Fruit fly (Drosophila melanogaster) whole organism, wandering third instar larva: ENCODE results near the gene CG31928.

Experiments used
- Abd-B ChIP-seq: fragments of >200 bp; optimal IDR thresholded peaks from 2 replicates; lab custom pipeline; 2017; ENCODE audit warnings: missing biosample characterization, missing genetic modification characterization
- CG32264 ChIP-seq: fragments of 200-800 bp; sonication (Bioruptor generic); optimal IDR thresholded peaks from 2 replicates; lab custom pipeline; 2016; ENCODE audit warnings: missing biosample characterization, missing genetic modification characterization
- CG9705 ChIP-seq: fragments of 200-800 bp; sonication (Bioruptor generic); optimal IDR thresholded peaks from 2 replicates; lab custom pipeline; 2018; ENCODE audit warnings: missing biosample characterization, mild to moderate bottlenecking, missing genetic modification characterization
- CrebA ChIP-seq: fragments of 200-800 bp; sonication (Bioruptor generic); optimal IDR thresholded peaks from 2 replicates; lab custom pipeline; 2016; ENCODE audit warnings: missing biosample characterization, mild to moderate bottlenecking, missing genetic modification characterization, borderline replicate concordance
- Dfd ChIP-seq: fragments of >200 bp; optimal IDR thresholded peaks from 2 replicates; lab custom pipeline; 2017; ENCODE audit warnings: missing biosample characterization, missing genetic modification characterization
- GATAd ChIP-seq: sonication (Bioruptor generic); optimal IDR thresholded peaks from 2 replicates; lab custom pipeline; 2016; ENCODE audit warnings: missing biosample characterization, missing genetic modification characterization
- HLH106 ChIP-seq: fragments of 200-800 bp; optimal IDR thresholded peaks from 3 replicates; lab custom pipeline; 2019; ENCODE audit warnings: missing biosample characterization, mild to moderate bottlenecking, missing genetic modification characterization, moderate library complexity
- Hnf4 ChIP-seq: fragments of 200-800 bp; sonication (Bioruptor generic); optimal IDR thresholded peaks from 2 replicates; lab custom pipeline; 2016; ENCODE audit warnings: missing biosample characterization, mild to moderate bottlenecking, missing genetic modification characterization
- Hr78 ChIP-seq: fragments of >200 bp; optimal IDR thresholded peaks from 2 replicates; lab custom pipeline; 2017; ENCODE audit warnings: missing biosample characterization, missing genetic modification characterization
- Hr83 ChIP-seq: fragments of 200-300 bp; sonication (Bioruptor generic); optimal IDR thresholded peaks from 2 replicates; lab custom pipeline; 2016; ENCODE audit warnings: missing biosample characterization, mild to moderate bottlenecking, missing genetic modification characterization, moderate library complexity; ENCODE audit not compliant: poor library complexity, severe bottlenecking
- Jra ChIP-seq: sonication (Bioruptor generic); optimal IDR thresholded peaks from 2 replicates; lab custom pipeline; 2016; ENCODE audit warnings: missing biosample characterization, missing genetic modification characterization
- Myc ChIP-seq: fragments of >200 bp; optimal IDR thresholded peaks from 2 replicates; lab custom pipeline; 2017
- N ChIP-seq: fragments of >200 bp; optimal IDR thresholded peaks from 2 replicates; lab custom pipeline; 2018; ENCODE audit warnings: missing biosample characterization, missing external identifiers, missing genetic modification characterization
- OdsH ChIP-seq: fragments of 200-800 bp; sonication (Bioruptor generic); optimal IDR thresholded peaks from 2 replicates; lab custom pipeline; 2016; ENCODE audit warnings: missing biosample characterization, mild to moderate bottlenecking, missing genetic modification characterization
- Rel ChIP-seq, 2 experiments: fragments of 200-800 bp; sonication (Bioruptor generic) in 1 of 2; optimal IDR thresholded peaks; 2 replicates in 1 of 2; 3 replicates in 1 of 2; lab custom pipeline; 2016 to 2019; ENCODE audit warnings: mild to moderate bottlenecking in 2 of 2, missing biosample characterization in 2 of 2, missing genetic modification characterization in 2 of 2, moderate library complexity in 1 of 2
- Sp1 ChIP-seq: fragments of 200-800 bp; sonication (Bioruptor generic); optimal IDR thresholded peaks from 3 replicates; lab custom pipeline; 2019; ENCODE audit warnings: missing biosample characterization, mild to moderate bottlenecking, missing genetic modification characterization, moderate library complexity
- Vsx2 ChIP-seq: fragments of 200-300, 225-300 bp; sonication (Bioruptor generic); optimal IDR thresholded peaks from 2 replicates; lab custom pipeline; 2018; ENCODE audit warnings: missing biosample characterization, missing genetic modification characterization; ENCODE audit not compliant: partially characterized antibody
- brk ChIP-seq: fragments of 200-800 bp; sonication (Bioruptor generic); optimal IDR thresholded peaks from 2 replicates; lab custom pipeline; 2016; ENCODE audit warnings: missing biosample characterization, mild to moderate bottlenecking, missing genetic modification characterization
- dl ChIP-seq, 2 experiments: fragments of 175-275, 200-275 bp in 1 of 2; fragments of 200-275 bp in 1 of 2; sonication (Bioruptor generic); optimal IDR thresholded peaks; lab custom pipeline; 2018; ENCODE audit warnings: mild to moderate bottlenecking in 2 of 2, missing biosample characterization in 2 of 2, missing genetic modification characterization in 2 of 2, moderate library complexity in 2 of 2; ENCODE audit not compliant: partially characterized antibody in 2 of 2, insufficient read depth in 1 of 2
- dmrt93B ChIP-seq: fragments of 200-800 bp; sonication (Bioruptor generic); optimal IDR thresholded peaks from 2 replicates; lab custom pipeline; 2018; ENCODE audit warnings: missing biosample characterization, mild to moderate bottlenecking, missing genetic modification characterization
- dsf ChIP-seq: sonication (Bioruptor generic); optimal IDR thresholded peaks from 2 replicates; lab custom pipeline; 2016; ENCODE audit warnings: missing biosample characterization, missing genetic modification characterization, borderline replicate concordance
- foxo ChIP-seq, 2 experiments: fragments of 200-800 bp; sonication (Bioruptor generic); optimal IDR thresholded peaks; 2 replicates in 1 of 2; 3 replicates in 1 of 2; lab custom pipeline; 2016 to 2017; ENCODE audit warnings: missing biosample characterization in 2 of 2, missing genetic modification characterization in 2 of 2
- fru ChIP-seq: fragments of 200-800 bp; sonication (Bioruptor generic); optimal IDR thresholded peaks from 3 replicates; lab custom pipeline; 2016; ENCODE audit warnings: missing biosample characterization, mild to moderate bottlenecking, missing genetic modification characterization
- h ChIP-seq: fragments of 200-800 bp; sonication (Bioruptor generic); optimal IDR thresholded peaks from 3 replicates; lab custom pipeline; 2016; ENCODE audit warnings: missing biosample characterization, mild to moderate bottlenecking, missing genetic modification characterization
- jim ChIP-seq: fragments of 175-275, 200-325 bp; sonication (Bioruptor generic); optimal IDR thresholded peaks from 2 replicates; lab custom pipeline; 2016; ENCODE audit warnings: missing biosample characterization, mild to moderate bottlenecking, missing genetic modification characterization
- lola ChIP-seq: fragments of >200 bp; optimal IDR thresholded peaks from 2 replicates; lab custom pipeline; 2017; ENCODE audit warnings: missing biosample characterization, missing genetic modification characterization
- pan ChIP-seq: fragments of >200 bp; optimal IDR thresholded peaks from 2 replicates; lab custom pipeline; 2017
- psq ChIP-seq: fragments of 200-800 bp; sonication (Bioruptor generic); optimal IDR thresholded peaks from 3 replicates; lab custom pipeline; 2017; ENCODE audit warnings: missing biosample characterization, mild to moderate bottlenecking, missing genetic modification characterization, moderate library complexity
- rgr ChIP-seq: fragments of 200-800 bp; sonication (Bioruptor generic); optimal IDR thresholded peaks from 3 replicates; lab custom pipeline; 2016; ENCODE audit warnings: missing biosample characterization, mild to moderate bottlenecking, missing genetic modification characterization
- sage ChIP-seq: fragments of 200-800 bp; sonication (Bioruptor generic); optimal IDR thresholded peaks from 2 replicates; lab custom pipeline; 2016; ENCODE audit warnings: missing biosample characterization, mild to moderate bottlenecking, missing genetic modification characterization
- sv ChIP-seq: fragments of 200-800 bp; sonication (Bioruptor generic); optimal IDR thresholded peaks from 3 replicates; lab custom pipeline; 2016; ENCODE audit warnings: missing biosample characterization, missing genetic modification characterization
- tai ChIP-seq: sonication (Bioruptor generic); optimal IDR thresholded peaks from 2 replicates; lab custom pipeline; 2016; ENCODE audit warnings: missing biosample characterization, missing genetic modification characterization
- usp ChIP-seq: fragments of >200 bp; optimal IDR thresholded peaks from 2 replicates; lab custom pipeline; 2017; ENCODE audit warnings: missing biosample characterization, missing genetic modification characterization
- woc ChIP-seq: sonication (Bioruptor generic); optimal IDR thresholded peaks from 2 replicates; lab custom pipeline; 2016; ENCODE audit warnings: missing biosample characterization, mild to moderate bottlenecking, missing genetic modification characterization

The CG31928 gene

dm6 chr2L:1504288-1504687 lies 12.2 kb downstream of the CG31928 start:
- TF ChIP-seq sv (GFP tag; lab: Kevin White, UChicago) (no peak), Myc (peak; percentile 28)

- TF ChIP-seq woc = no peak
- TF ChIP-seq CG32264 (GFP tag; lab: Kevin White, UChicago) = no peak
- no peak for TF ChIP-seq dl (GFP tag; optimal IDR thresholded peaks at IDR 0.05; lab: Kevin White, UChicago; ENCODE audit: insufficient read depth in 1 of 2, partially characterized antibody in 2 of 2)
- no peak for TF ChIP-seq HLH106
- no peak for TF ChIP-seq Hr78
- no peak for TF ChIP-seq sage (GFP tag; lab: Kevin White, UChicago)
- TF ChIP-seq brk (GFP tag; lab: Kevin White, UChicago) = no peak
- TF ChIP-seq Hr83 (GFP tag; lab: Kevin White, UChicago) = no peak
- no peak for TF ChIP-seq Rel (GFP tag; optimal IDR thresholded peaks at IDR 0.05; lab: Kevin White, UChicago)
- TF ChIP-seq Rel (tag; optimal IDR thresholded peaks at IDR 0.05; lab: Kevin White, UChicago) = no peak
- no peak for TF ChIP-seq sv (GFP tag; lab: Kevin White, UChicago)
- TF ChIP-seq lola (GFP tag; lab: Kevin White, UChicago) = no peak
- no peak for TF ChIP-seq Sp1 (GFP tag; lab: Kevin White, UChicago)
These were observed 17.7 kb downstream of the CG31928 start for dm6 chr2L:1509748-1510147.

dm6 chr2L:1517378-1517777 lies 25.3 kb downstream of the CG31928 start, which contains the start of gene CG18132:
CG18132 (minus strand) TSS chr2L:1517478.
- TF ChIP-seq rgr (GFP tag; lab: Kevin White, UChicago) (no peak), psq (GFP tag; lab: Kevin White, UChicago) (no peak), Dfd (GFP tag; lab: Kevin White, UChicago) (no peak), fru (no peak), sv (GFP tag; lab: Kevin White, UChicago) (no peak), woc (no peak), foxo (GFP tag; optimal IDR thresholded peaks at IDR 0.05; lab: Kevin White, UChicago) (no peak), CG9705 (GFP tag; lab: Kevin White, UChicago) (no peak), Myc (no peak)

- TF ChIP-seq dsf (GFP tag; lab: Kevin White, UChicago) (no peak), Abd-B (GFP tag; lab: Kevin White, UChicago) (no peak), CG9705 (GFP tag; lab: Kevin White, UChicago) (no peak)
- TF ChIP-seq, all 38 proteins: peak for 0
These were observed 25.9 kb downstream of the CG31928 start, which contains the start of gene halo for dm6 chr2L:1518022-1518421. halo (minus strand) TSS chr2L:1518148.

dm6 chr2L:1520191-1520590 lies 28.1 kb downstream of the CG31928 start, which contains the start of gene Or22a:
Or22a (plus strand) TSS chr2L:1520491.
- TF ChIP-seq CG9705 (GFP tag; lab: Kevin White, UChicago) (no peak), psq (GFP tag; lab: Kevin White, UChicago) (no peak), Hr83 (GFP tag; lab: Kevin White, UChicago) (no peak), usp (GFP tag; lab: Kevin White, UChicago) (no peak), Rel (GFP tag; optimal IDR thresholded peaks at IDR 0.05; lab: Kevin White, UChicago) (no peak), Rel (tag; optimal IDR thresholded peaks at IDR 0.05; lab: Kevin White, UChicago) (no peak), rgr (GFP tag; lab: Kevin White, UChicago) (no peak), dmrt93B (GFP tag; lab: Kevin White, UChicago) (no peak), Dfd (GFP tag; lab: Kevin White, UChicago) (no peak), foxo (GFP tag; optimal IDR thresholded peaks at IDR 0.05; lab: Kevin White, UChicago) (no peak), h (no peak), N (GFP tag; lab: Kevin White, UChicago) (no peak), CG32264 (GFP tag; lab: Kevin White, UChicago) (no peak)

- no peak for TF ChIP-seq GATAd (GFP tag; lab: Kevin White, UChicago)
- no peak for TF ChIP-seq Hnf4 (GFP tag; lab: Kevin White, UChicago)
- no peak for TF ChIP-seq Jra (GFP tag; lab: Kevin White, UChicago)
- no peak for TF ChIP-seq sage (GFP tag; lab: Kevin White, UChicago)
- TF ChIP-seq pan (lab: Kevin White, UChicago) = no peak
- TF ChIP-seq Myc = no peak
- TF ChIP-seq Vsx2 (GFP tag; lab: Kevin White, UChicago) = no peak
- no peak for TF ChIP-seq woc
- TF ChIP-seq Dfd (GFP tag; lab: Kevin White, UChicago) = no peak
- no peak for TF ChIP-seq jim (GFP tag; lab: Kevin White, UChicago)
- no peak for TF ChIP-seq psq (GFP tag; lab: Kevin White, UChicago)
- TF ChIP-seq tai (GFP tag; lab: Kevin White, UChicago) = no peak
- no peak for TF ChIP-seq CG32264 (GFP tag; lab: Kevin White, UChicago)
- TF ChIP-seq lola (GFP tag; lab: Kevin White, UChicago) = no peak
- TF ChIP-seq CrebA (GFP tag; lab: Kevin White, UChicago) = no peak
- no peak for TF ChIP-seq rgr (GFP tag; lab: Kevin White, UChicago)
- TF ChIP-seq h = no peak
- no peak for TF ChIP-seq OdsH (GFP tag; lab: Kevin White, UChicago)
These were observed 30.3 kb downstream of the CG31928 start, which contains the start of gene Or22b for dm6 chr2L:1522397-1522796. Or22b (plus strand) TSS chr2L:1522697.
